Worm (Caenorhabditis elegans): ENCODE data around the gene F55H2.7.

The F55H2.7 gene

DNA sequence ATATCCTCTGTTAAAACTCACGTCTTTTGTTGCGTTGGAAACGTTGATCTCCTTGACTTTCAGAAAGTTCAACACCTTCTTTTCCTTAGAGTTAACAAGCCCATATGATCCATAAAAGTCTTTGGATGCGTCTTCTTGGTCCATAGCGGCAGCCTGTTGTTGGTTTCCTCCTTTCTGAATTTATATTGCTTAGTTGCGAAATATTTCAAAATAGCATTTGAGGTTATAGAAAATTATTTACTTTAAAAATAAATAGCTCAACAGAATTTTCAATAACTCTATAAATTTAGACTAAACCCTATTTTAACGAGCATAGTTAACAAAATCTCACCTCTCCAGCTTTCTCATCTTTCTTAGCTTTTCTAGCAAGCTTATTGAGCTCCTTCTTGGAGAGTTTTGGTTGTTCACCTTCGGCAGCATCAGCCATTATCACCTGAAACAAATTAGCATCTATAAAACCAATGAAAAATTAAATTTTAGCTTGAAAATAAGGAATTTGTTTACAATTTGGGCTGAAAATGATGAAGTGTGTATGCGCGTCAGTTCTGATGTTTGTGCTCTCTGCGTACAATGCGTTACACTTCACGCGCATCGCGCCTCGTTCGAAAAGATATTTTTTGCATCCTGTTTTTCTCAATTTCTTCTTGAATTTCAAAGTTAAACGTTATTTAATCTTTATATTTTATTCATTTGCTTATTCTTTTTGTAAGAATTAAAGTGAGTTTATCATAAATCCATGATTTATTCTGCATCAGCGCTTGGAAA, 25.1 kb downstream of the F55H2.7 start, which contains the start of the genes dars-1 and ctr-9 (continued):
- TF ChIP-seq dpl-1 (GFP tag; optimal IDR thresholded peaks at IDR 0.05) (peak; percentile 10 to 59 (median 48)), nhr-12 (tag; optimal IDR thresholded peaks at IDR 0.05) (no peak), ceh-8 (GFP tag; optimal IDR thresholded peaks at IDR 0.05) (no peak), unc-86 (tag; optimal IDR thresholded peaks at IDR 0.05) (no peak), nhr-85 (tag) (no peak), vab-15 (tag; optimal IDR thresholded peaks at IDR 0.05) (no peak), dsc-1 (tag; optimal IDR thresholded peaks at IDR 0.05) (no peak), nhr-90 (tag; optimal IDR thresholded peaks at IDR 0.05; ENCODE audit: poor library complexity) (no peak), elt-2 (tag; optimal IDR thresholded peaks at IDR 0.05) (no peak), isw-1 (GFP tag; IDR thresholded peaks at IDR 0.05) (no peak), nhr-47 (tag; optimal IDR thresholded peaks at IDR 0.05) (peak; percentile 13), fkh-4 (tag; optimal IDR thresholded peaks at IDR 0.05; ENCODE audit: borderline replicate concordance) (no peak), sox-4 (tag; optimal IDR thresholded peaks at IDR 0.05) (no peak), hlh-4 (tag; optimal IDR thresholded peaks at IDR 0.05) (no peak), tbx-2 (tag; optimal IDR thresholded peaks at IDR 0.05) (no peak), C34B4.2 (tag; optimal IDR thresholded peaks at IDR 0.05) (no peak), xbp-1 (tag; optimal IDR thresholded peaks at IDR 0.05) (no peak), blmp-1 (tag; optimal IDR thresholded peaks at IDR 0.05) (no peak), alr-1 (tag; optimal IDR thresholded peaks at IDR 0.05; ENCODE audit: borderline replicate concordance) (no peak), ets-5 (GFP tag; IDR thresholded peaks at IDR 0.05) (no peak), grh-1 (GFP tag; IDR thresholded peaks at IDR 0.05) (no peak), ceh-90 (tag; optimal IDR thresholded peaks at IDR 0.05) (no peak), nhr-84 (tag; optimal IDR thresholded peaks at IDR 0.05) (no peak), nhr-19 (GFP tag; conservative IDR thresholded peaks at IDR 0.05) (no peak), lin-14 (GFP tag; optimal IDR thresholded peaks at IDR 0.05) (no peak), egl-13 (tag; optimal IDR thresholded peaks at IDR 0.05) (no peak), Y116A8C.19 (tag; optimal IDR thresholded peaks at IDR 0.05; ENCODE audit: borderline replicate concordance) (no peak), fos-1 (tag; optimal IDR thresholded peaks at IDR 0.05) (no peak), lsy-2 (tag; optimal IDR thresholded peaks at IDR 0.05) (peak; percentile 14 to 47), lin-35 (GFP tag; optimal IDR thresholded peaks at IDR 0.05) (peak; percentile 13 to 53), efl-3 (GFP tag; optimal IDR thresholded peaks at IDR 0.05) (no peak), nhr-71 (tag; optimal IDR thresholded peaks at IDR 0.05) (peak; percentile 11), elt-3 (tag; optimal IDR thresholded peaks at IDR 0.05) (no peak), snu-23 (GFP tag; optimal IDR thresholded peaks at IDR 0.05) (peak; percentile 24), lir-3 (tag; optimal IDR thresholded peaks at IDR 0.05; ENCODE audit: poor library complexity) (no peak), pag-3 (tag; optimal IDR thresholded peaks at IDR 0.05; ENCODE audit: borderline replicate concordance, insufficient read depth) (no peak), aha-1 (tag; optimal IDR thresholded peaks at IDR 0.05) (no peak), zag-1 (tag; optimal IDR thresholded peaks at IDR 0.05) (no peak), skn-1 (tag; optimal IDR thresholded peaks at IDR 0.05) (no peak), mef-2 (tag; optimal IDR thresholded peaks at IDR 0.05) (no peak), C04F5.9 (tag; optimal IDR thresholded peaks at IDR 0.05) (no peak), nhr-237 (tag; optimal IDR thresholded peaks at IDR 0.05) (no peak), pqm-1 (tag; optimal IDR thresholded peaks at IDR 0.05) (no peak), ceh-82 (tag; optimal IDR thresholded peaks at IDR 0.05) (peak in 1 of 3 experiments; percentile 0), lin-13 (GFP tag; optimal IDR thresholded peaks at IDR 0.05) (no peak), zip-4 (GFP tag; optimal IDR thresholded peaks at IDR 0.05) (peak; percentile 25), nhr-28 (tag; optimal IDR thresholded peaks at IDR 0.05) (no peak), nhr-11 (tag; optimal IDR thresholded peaks at IDR 0.05) (no peak), sptf-1 (tag; optimal IDR thresholded peaks at IDR 0.05) (no peak), mep-1 (tag; optimal IDR thresholded peaks at IDR 0.05) (no peak), unc-130 (tag; optimal IDR thresholded peaks at IDR 0.05) (no peak), jun-1 (tag; optimal IDR thresholded peaks at IDR 0.05) (no peak)

All from whole organism, L1 larva.